Fruit fly (Drosophila melanogaster) whole organism, embryonic: ENCODE results near the gene Pfas.
A peak's percentile ranks its signal among the peaks of the same experiment; 100 is the strongest.

Source experiments
- Blimp-1 ChIP-seq: fragments of 200-800 bp; sonication (Bioruptor generic); optimal IDR thresholded peaks from 3 replicates; lab custom pipeline; 2018; ENCODE audit warnings: missing biosample characterization, missing genetic modification characterization, mild to moderate bottlenecking, moderate library complexity, missing genetic modification reagents
- CG10209 ChIP-seq: fragments of 200-800 bp; sonication (Bioruptor generic); optimal IDR thresholded peaks from 3 replicates; lab custom pipeline; 2017; ENCODE audit warnings: missing biosample characterization, mild to moderate bottlenecking, missing genetic modification characterization, missing genetic modification reagents
- CG10654 ChIP-seq: fragments of 200-800 bp; sonication (Bioruptor generic); optimal IDR thresholded peaks from 2 replicates; lab custom pipeline; 2016; ENCODE audit warnings: missing biosample characterization, missing genetic modification characterization
- CG11093 ChIP-seq: fragments of 200-800 bp; sonication (Bioruptor generic); IDR thresholded peaks from 3 replicates; pipeline ENCODE4 v1.3.6; 2022; ENCODE audit warnings: missing biosample characterization, missing genetic modification characterization
- CG11456 ChIP-seq: fragments of 200-800 bp; sonication (Bioruptor generic); IDR thresholded peaks from 3 replicates; pipeline ENCODE4 v1.3.6; 2022; ENCODE audit warnings: missing biosample characterization, missing genetic modification characterization
- CG12769 ChIP-seq: fragments of 200-800 bp; sonication (Bioruptor generic); optimal IDR thresholded peaks from 2 replicates; lab custom pipeline; 2019; ENCODE audit warnings: missing biosample characterization, mild to moderate bottlenecking, missing genetic modification characterization, moderate library complexity
- CG13123 ChIP-seq: fragments of 200-800 bp; sonication (Bioruptor generic); optimal IDR thresholded peaks from 2 replicates; lab custom pipeline; 2016; ENCODE audit warnings: missing biosample characterization, missing genetic modification characterization
- CG14710 ChIP-seq: fragments of 200-800 bp; sonication (Bioruptor generic); optimal IDR thresholded peaks from 3 replicates; lab custom pipeline; 2019; ENCODE audit warnings: missing biosample characterization, mild to moderate bottlenecking, missing genetic modification characterization, moderate library complexity
- CG1529 ChIP-seq: fragments of 200-800 bp; sonication (Bioruptor generic); optimal IDR thresholded peaks from 3 replicates; lab custom pipeline; 2018; ENCODE audit warnings: missing biosample characterization, missing genetic modification characterization
- CG15601 ChIP-seq: fragments of 200-800 bp; sonication (Bioruptor generic); optimal IDR thresholded peaks from 3 replicates; lab custom pipeline; 2019; ENCODE audit warnings: missing biosample characterization, mild to moderate bottlenecking, missing genetic modification characterization, moderate library complexity
- CG1603 ChIP-seq: fragments of 200-800 bp; sonication (Bioruptor generic); optimal IDR thresholded peaks from 2 replicates; lab custom pipeline; 2019; ENCODE audit warnings: missing biosample characterization, mild to moderate bottlenecking, missing genetic modification characterization, moderate library complexity
- CG17802 ChIP-seq: fragments of 200-800 bp; sonication (Bioruptor generic); optimal IDR thresholded peaks from 2 replicates; lab custom pipeline; 2018; ENCODE audit warnings: missing biosample characterization, mild to moderate bottlenecking, missing genetic modification characterization, moderate library complexity
- CG18476 ChIP-seq: fragments of 200-800 bp; sonication (Bioruptor generic); optimal IDR thresholded peaks from 2 replicates; lab custom pipeline; 2016; ENCODE audit warnings: missing biosample characterization, mild to moderate bottlenecking, missing genetic modification characterization
- CG2202 ChIP-seq: fragments of 200-800 bp; sonication (Bioruptor generic); optimal IDR thresholded peaks from 2 replicates; lab custom pipeline; 2018; ENCODE audit warnings: missing biosample characterization, mild to moderate bottlenecking, missing genetic modification characterization
- CG32532 ChIP-seq: fragments of 200-800 bp; sonication (Bioruptor generic); IDR thresholded peaks from 2 replicates; pipeline ENCODE4 v1.3.6; 2022; ENCODE audit warnings: missing biosample characterization, missing genetic modification characterization
- CG33557 ChIP-seq: fragments of 200-800 bp; sonication (Bioruptor generic); optimal IDR thresholded peaks from 2 replicates; lab custom pipeline; 2019; ENCODE audit warnings: missing biosample characterization, mild to moderate bottlenecking, missing genetic modification characterization, moderate library complexity
- CG4328 ChIP-seq: fragments of 200-800 bp; sonication (Bioruptor generic); optimal IDR thresholded peaks from 3 replicates; lab custom pipeline; 2017; ENCODE audit warnings: missing biosample characterization, missing genetic modification reagents, missing genetic modification characterization
- CG4707 ChIP-seq: fragments of 200-800 bp; sonication (Bioruptor generic); optimal IDR thresholded peaks from 2 replicates; lab custom pipeline; 2018; ENCODE audit warnings: missing biosample characterization, mild to moderate bottlenecking, missing genetic modification characterization, moderate library complexity
- CG6272 ChIP-seq: fragments of 200-800 bp; sonication (Bioruptor generic); IDR thresholded peaks from 2 replicates; pipeline ENCODE4 v1.3.6; 2022; ENCODE audit warnings: missing biosample characterization, missing genetic modification characterization
- CG9876 ChIP-seq: fragments of 200-800 bp; sonication (Bioruptor generic); optimal IDR thresholded peaks from 2 replicates; lab custom pipeline; 2016; ENCODE audit warnings: missing biosample characterization, missing genetic modification characterization
- Dfd ChIP-seq, 2 experiments: fragments of >200 bp; optimal IDR thresholded peaks; 2 replicates each; lab custom pipeline; 2017; ENCODE audit warnings: missing biosample characterization in 2 of 2, missing genetic modification characterization in 2 of 2
- Doc3 ChIP-seq: fragments of 200-800 bp; sonication (Bioruptor generic); IDR thresholded peaks from 3 replicates; pipeline ENCODE4 v1.3.6; 2022; ENCODE audit warnings: missing biosample characterization, missing genetic modification characterization; ENCODE audit not compliant: partially characterized antibody
- Drgx ChIP-seq: fragments of 200-800 bp; sonication (Bioruptor generic); IDR thresholded peaks from 2 replicates; pipeline ENCODE4 v1.3.6; 2022; ENCODE audit warnings: missing biosample characterization, missing genetic modification characterization
- HLHmδ ChIP-seq: fragments of 200-800 bp; sonication (Bioruptor generic); optimal IDR thresholded peaks from 2 replicates; lab custom pipeline; 2018; ENCODE audit warnings: missing biosample characterization, mild to moderate bottlenecking, missing genetic modification characterization, moderate library complexity
- ase ChIP-seq: fragments of 200-800 bp; sonication (Bioruptor generic); IDR thresholded peaks from 3 replicates; pipeline ENCODE4 v1.3.6; 2022; ENCODE audit warnings: missing biosample characterization, missing genetic modification characterization
- bsh ChIP-seq, 2 experiments: fragments of 200-800 bp; sonication (Bioruptor generic); optimal IDR thresholded peaks; 2 replicates each; lab custom pipeline; 2017 to 2018; ENCODE audit warnings: mild to moderate bottlenecking in 2 of 2, missing biosample characterization in 2 of 2, missing genetic modification characterization in 2 of 2, moderate library complexity in 1 of 2
- corto ChIP-seq: fragments of 200-800 bp; sonication (Bioruptor generic); optimal IDR thresholded peaks from 2 replicates; lab custom pipeline; 2016; ENCODE audit warnings: missing biosample characterization, mild to moderate bottlenecking, missing genetic modification characterization, moderate library complexity
- fu2 ChIP-seq: fragments of 200-800 bp; sonication (Bioruptor generic); optimal IDR thresholded peaks from 2 replicates; lab custom pipeline; 2016; ENCODE audit warnings: missing biosample characterization, missing genetic modification characterization
- her ChIP-seq: fragments of 200-800 bp; sonication (Bioruptor generic); optimal IDR thresholded peaks from 2 replicates; lab custom pipeline; 2016; ENCODE audit warnings: missing biosample characterization, missing genetic modification characterization
- ken ChIP-seq: fragments of 200-800 bp; sonication (Bioruptor generic); IDR thresholded peaks from 3 replicates; pipeline ENCODE4 v1.3.6; 2022; ENCODE audit warnings: missing biosample characterization, missing genetic modification characterization
- mam ChIP-seq: fragments of 200-800 bp; sonication (Bioruptor generic); optimal IDR thresholded peaks from 3 replicates; lab custom pipeline; 2016; ENCODE audit warnings: missing biosample characterization, missing genetic modification characterization
- nom ChIP-seq: fragments of 200-800 bp; sonication (Bioruptor generic); optimal IDR thresholded peaks from 2 replicates; lab custom pipeline; 2017; ENCODE audit warnings: missing biosample characterization, missing genetic modification characterization, mild to moderate bottlenecking, moderate library complexity, missing genetic modification reagents
- p53 ChIP-seq: fragments of 200-800 bp; sonication (Bioruptor generic); optimal IDR thresholded peaks from 2 replicates; lab custom pipeline; 2016; ENCODE audit warnings: missing biosample characterization, missing genetic modification characterization
- prd ChIP-seq, 3 experiments: fragments of >200 bp in 2 of 3; fragments of 200-800 bp in 1 of 3; sonication (Bioruptor generic) in 1 of 3; optimal IDR thresholded peaks in 2 of 3; IDR thresholded peaks in 1 of 3; 2 replicates in 2 of 3; 3 replicates in 1 of 3; pipeline versions ENCODE4 v1.3.6 to Lab custom; 2017 to 2022; ENCODE audit warnings: missing biosample characterization in 1 of 3, missing genetic modification characterization in 1 of 3
- sd ChIP-seq: fragments of 200-800 bp; sonication (Bioruptor generic); optimal IDR thresholded peaks from 3 replicates; lab custom pipeline; 2018; ENCODE audit warnings: missing biosample characterization, mild to moderate bottlenecking, missing genetic modification characterization, moderate library complexity
- sim ChIP-seq: fragments of 200-800 bp; sonication (Bioruptor generic); IDR thresholded peaks from 2 replicates; pipeline ENCODE4 v1.3.6; 2022; ENCODE audit warnings: missing biosample characterization, missing genetic modification characterization
- usp ChIP-seq: fragments of >200 bp; optimal IDR thresholded peaks from 2 replicates; lab custom pipeline; 2017; ENCODE audit warnings: missing biosample characterization, missing genetic modification characterization

Gene Pfas

dm6 chr2L:5997609-5998229, 48.1 kb downstream of the Pfas start (continued):
- TF ChIP-seq CG4328 (GFP tag; lab: Kevin White, UChicago) (peak; percentile 84), ase (GFP tag; lab: Robert Waterston, UW) (no peak), CG11456 (GFP tag; lab: Robert Waterston, UW) (no peak), CG33557 (GFP tag; lab: Kevin White, UChicago) (peak; percentile 66), Drgx (no peak), nom (GFP tag; lab: Kevin White, UChicago) (peak; percentile 79), corto (GFP tag; lab: Kevin White, UChicago) (no peak), CG10654 (GFP tag; lab: Kevin White, UChicago) (no peak), CG13123 (GFP tag; lab: Kevin White, UChicago) (no peak), CG11093 (GFP tag; lab: Robert Waterston, UW) (no peak), CG18476 (GFP tag; lab: Kevin White, UChicago) (no peak), prd (optimal IDR thresholded peaks at IDR 0.05; lab: Kevin White, UChicago) (no peak), prd (GFP tag; IDR thresholded peaks at IDR 0.05; lab: Robert Waterston, UW) (no peak), fu2 (GFP tag; lab: Kevin White, UChicago) (no peak), CG2202 (tag; lab: Kevin White, UChicago) (peak; percentile 48), Doc3 (no peak), her (GFP tag; lab: Kevin White, UChicago) (no peak), CG17802 (no peak), CG15601 (tag; lab: Kevin White, UChicago) (peak; percentile 66), CG1603 (tag; lab: Kevin White, UChicago) (no peak), CG12769 (no peak), Dfd (GFP tag; optimal IDR thresholded peaks at IDR 0.05; lab: Kevin White, UChicago) (no peak), sim (GFP tag; lab: Robert Waterston, UW) (no peak), Blimp-1 (no peak), sd (tag; lab: Kevin White, UChicago) (no peak), p53 (GFP tag; lab: Kevin White, UChicago) (no peak), bsh (GFP tag; optimal IDR thresholded peaks at IDR 0.05; lab: Kevin White, UChicago) (peak; percentile 13 to 56), CG10209 (GFP tag; lab: Kevin White, UChicago) (peak; percentile 24), usp (no peak), CG14710 (tag; lab: Kevin White, UChicago) (peak; percentile 51), CG4707 (GFP tag; lab: Kevin White, UChicago) (peak; percentile 59), CG6272 (GFP tag; lab: Robert Waterston, UW) (no peak), ken (GFP tag; lab: Robert Waterston, UW) (no peak), mam (GFP tag; lab: Kevin White, UChicago) (no peak), CG32532 (GFP tag; lab: Robert Waterston, UW) (0 out of 2 replicates have a peak, but pooled peaks have one; percentile 12), HLHmδ (GFP tag; lab: Kevin White, UChicago) (peak; percentile 68), CG1529 (GFP tag; lab: Kevin White, UChicago) (peak; percentile 40), CG9876 (no peak)
